Fruit fly (Drosophila melanogaster): ENCODE results near the gene CG5255.

DNA sequence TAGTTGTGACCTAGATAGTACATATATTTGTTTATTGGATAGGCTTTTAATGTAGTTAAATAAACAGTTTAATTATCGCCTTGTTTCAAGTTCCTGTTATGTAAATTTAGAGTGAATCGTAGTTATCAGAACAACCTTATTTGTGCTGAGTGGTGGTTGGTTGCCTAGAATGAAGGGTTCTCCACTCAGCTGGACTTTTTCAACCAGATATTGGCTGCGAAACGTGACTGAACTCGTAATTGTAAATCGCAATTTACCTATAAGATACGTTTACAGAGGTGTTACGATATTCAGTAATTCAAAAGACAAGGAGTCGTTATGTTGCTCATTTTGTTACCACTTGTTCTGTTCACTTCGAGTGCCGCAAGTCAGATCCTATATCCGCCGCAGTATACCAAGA, at the start of gene CG5255:
- no peak for TF ChIP-seq Dll (optimal IDR thresholded peaks at IDR 0.05)
- no peak for TF ChIP-seq EcR (GFP tag; optimal IDR thresholded peaks at IDR 0.05)
- no peak for TF ChIP-seq CG8478 (optimal IDR thresholded peaks at IDR 0.05)

All from whole organism.